Worm (Caenorhabditis elegans) whole organism, L1 larva: ENCODE results near the gene sri-20.

Experiments used
- C16A3.4 ChIP-seq: fragments of 150-350 bp; optimal IDR thresholded peaks from 2 replicates; lab custom pipeline; 2014; ENCODE audit warnings: missing biosample characterization, missing genetic modification characterization
- Y116A8C.19 ChIP-seq: sonication (generic microtip); optimal IDR thresholded peaks from 2 replicates; lab custom pipeline; 2016; ENCODE audit warnings: missing compliant biosample characterization, missing genetic modification characterization, borderline replicate concordance
- elt-3 ChIP-seq, 6 experiments: fragments of 150-350 bp in 1 of 6; sonication (generic microtip); optimal IDR thresholded peaks; 2 replicates each; lab custom pipeline; 2017 to 2018; ENCODE audit warnings: missing biosample characterization in 6 of 6, missing genetic modification characterization in 6 of 6, inconsistent platforms in 1 of 6
- fos-1 ChIP-seq: fragments of 150-350 bp; optimal IDR thresholded peaks from 2 replicates; lab custom pipeline; 2014; ENCODE audit warnings: missing biosample characterization, missing genetic modification characterization
- unc-130 ChIP-seq: fragments of 150-350 bp; optimal IDR thresholded peaks from 2 replicates; lab custom pipeline; 2017; ENCODE audit warnings: missing biosample characterization, missing genetic modification characterization, inconsistent platforms
- unc-62 ChIP-seq: fragments of 150-350 bp; optimal IDR thresholded peaks from 2 replicates; lab custom pipeline; 2014; ENCODE audit warnings: missing biosample characterization, missing genetic modification reagents, missing genetic modification characterization

ce11 chrV:10395173-10395766, 26.9 kb downstream of the sri-20 start, which contains the start of the genes col-151 and ugt-1:
- TF ChIP-seq Y116A8C.19 (tag; lab: Kevin White, UChicago) (no peak), unc-130 (tag; lab: Kevin White, UChicago) (no peak), elt-3 (tag; optimal IDR thresholded peaks at IDR 0.05; lab: Kevin White, UChicago) (no peak), fos-1 (tag; lab: Kevin White, UChicago) (no peak), C16A3.4 (tag; lab: Kevin White, UChicago) (no peak), unc-62 (GFP tag; lab: Kevin White, UChicago) (no peak)
